Worm (Caenorhabditis elegans) whole organism, mixed stage, embryonic: Measurements from ENCODE around the gene C16B8.3.

ENCODE experiments used
- M03D4.4 ChIP-seq: sonication (generic microtip); optimal IDR thresholded peaks from 2 replicates; lab custom pipeline; 2017; ENCODE audit warnings: mild to moderate bottlenecking, missing genetic modification characterization, missing compliant biosample characterization
- bed-3 ChIP-seq: fragments of 200-800 bp; sonication (Bioruptor generic); optimal IDR thresholded peaks from 3 replicates; lab custom pipeline; 2018; ENCODE audit warnings: mild to moderate bottlenecking, missing genetic modification characterization, moderate library complexity, missing compliant biosample characterization
- blmp-1 ChIP-seq: fragments of 150-350 bp; optimal IDR thresholded peaks from 2 replicates; lab custom pipeline; 2014; ENCODE audit warnings: missing biosample characterization, missing genetic modification characterization
- ceh-39 ChIP-seq: fragments of 150-350 bp; optimal IDR thresholded peaks from 2 replicates; lab custom pipeline; 2014; ENCODE audit warnings: missing biosample characterization, missing genetic modification characterization
- ceh-43 ChIP-seq: fragments of 200-800 bp; sonication (Bioruptor generic); optimal IDR thresholded peaks from 2 replicates; lab custom pipeline; 2018; ENCODE audit warnings: mild to moderate bottlenecking, missing genetic modification characterization, moderate library complexity, missing compliant biosample characterization
- ceh-83 ChIP-seq: fragments of 200-800 bp; sonication (Bioruptor generic); optimal IDR thresholded peaks from 2 replicates; lab custom pipeline; 2018; ENCODE audit warnings: mild to moderate bottlenecking, missing genetic modification characterization, missing compliant biosample characterization
- ces-1 ChIP-seq: fragments of 150-350 bp; optimal IDR thresholded peaks from 2 replicates; lab custom pipeline; 2014; ENCODE audit warnings: missing biosample characterization, missing genetic modification reagents, missing genetic modification characterization
- cnd-1 ChIP-seq: fragments of 200-800 bp; sonication (Bioruptor generic); optimal IDR thresholded peaks from 2 replicates; lab custom pipeline; 2018; ENCODE audit warnings: mild to moderate bottlenecking, missing genetic modification characterization, missing compliant biosample characterization
- drap-1 ChIP-seq: fragments of 200-800 bp; sonication (Bioruptor generic); optimal IDR thresholded peaks from 3 replicates; lab custom pipeline; 2018; ENCODE audit warnings: mild to moderate bottlenecking, missing genetic modification characterization, missing compliant biosample characterization
- elt-1 ChIP-seq: sonication (generic microtip); optimal IDR thresholded peaks from 2 replicates; lab custom pipeline; 2017; ENCODE audit warnings: missing genetic modification characterization, mild to moderate bottlenecking, missing compliant biosample characterization, antibody characterized with exemption, moderate library complexity, borderline replicate concordance; ENCODE audit not compliant: insufficient read depth
- elt-3 ChIP-seq: fragments of 150-350 bp; optimal IDR thresholded peaks from 2 replicates; lab custom pipeline; 2014; ENCODE audit warnings: missing biosample characterization, missing genetic modification characterization
- flh-1 ChIP-seq: fragments of 200-800 bp; sonication (Bioruptor generic); optimal IDR thresholded peaks from 2 replicates; lab custom pipeline; 2018; ENCODE audit warnings: mild to moderate bottlenecking, missing genetic modification characterization, moderate library complexity, missing compliant biosample characterization
- ham-2 ChIP-seq: fragments of 200-800 bp; sonication (Bioruptor generic); optimal IDR thresholded peaks from 2 replicates; lab custom pipeline; 2018; ENCODE audit warnings: mild to moderate bottlenecking, missing genetic modification characterization, missing compliant biosample characterization
- hlh-1 ChIP-seq: fragments of 150-350 bp; optimal IDR thresholded peaks from 2 replicates; lab custom pipeline; 2014; ENCODE audit warnings: missing biosample characterization, missing genetic modification reagents, missing genetic modification characterization
- lin-13 ChIP-seq: fragments of 150-350 bp; optimal IDR thresholded peaks from 2 replicates; lab custom pipeline; 2014; ENCODE audit warnings: missing biosample characterization, missing genetic modification characterization
- lin-32 ChIP-seq: fragments of 200-800 bp; sonication (Bioruptor generic); optimal IDR thresholded peaks from 2 replicates; lab custom pipeline; 2018; ENCODE audit warnings: mild to moderate bottlenecking, missing genetic modification characterization, missing compliant biosample characterization
- lsy-2 ChIP-seq: fragments of 150-350 bp; optimal IDR thresholded peaks from 2 replicates; lab custom pipeline; 2014; ENCODE audit warnings: missing biosample characterization, missing genetic modification characterization
- mab-5 ChIP-seq: fragments of 150-350 bp; optimal IDR thresholded peaks from 2 replicates; lab custom pipeline; 2014; ENCODE audit warnings: missing biosample characterization, missing genetic modification characterization
- mep-1 ChIP-seq: fragments of 150-350 bp; optimal IDR thresholded peaks from 2 replicates; lab custom pipeline; 2017; ENCODE audit warnings: missing biosample characterization, missing genetic modification reagents, missing genetic modification characterization, inconsistent platforms
- mls-2 ChIP-seq: sonication (generic microtip); optimal IDR thresholded peaks from 2 replicates; lab custom pipeline; 2016; ENCODE audit warnings: mild to moderate bottlenecking, missing genetic modification characterization, moderate library complexity, missing compliant biosample characterization
- nhr-12 ChIP-seq: fragments of 150-350 bp; optimal IDR thresholded peaks from 2 replicates; lab custom pipeline; 2014; ENCODE audit warnings: missing biosample characterization, missing genetic modification characterization
- nhr-2 ChIP-seq: fragments of 150-350 bp; optimal IDR thresholded peaks from 2 replicates; lab custom pipeline; 2014; ENCODE audit warnings: missing biosample characterization, missing genetic modification characterization
- nhr-237 ChIP-seq: fragments of 150-350 bp; optimal IDR thresholded peaks from 2 replicates; lab custom pipeline; 2014; ENCODE audit warnings: missing biosample characterization, missing genetic modification characterization
- nhr-28 ChIP-seq: fragments of 150-350 bp; optimal IDR thresholded peaks from 2 replicates; lab custom pipeline; 2014; ENCODE audit warnings: missing biosample characterization, missing genetic modification characterization
- nhr-76 ChIP-seq: sonication (generic microtip); optimal IDR thresholded peaks from 2 replicates; lab custom pipeline; 2017; ENCODE audit warnings: missing biosample characterization, missing genetic modification characterization
- pha-4 ChIP-seq: fragments of 150-350 bp; optimal IDR thresholded peaks from 2 replicates; lab custom pipeline; 2018; ENCODE audit warnings: missing biosample characterization, missing genetic modification reagents, missing genetic modification characterization
- sem-2 ChIP-seq: fragments of 200-800 bp; sonication (Bioruptor generic); optimal IDR thresholded peaks from 2 replicates; lab custom pipeline; 2018; ENCODE audit warnings: mild to moderate bottlenecking, missing genetic modification characterization, missing compliant biosample characterization
- snpc-4 ChIP-seq: fragments of 150-350 bp; optimal IDR thresholded peaks from 2 replicates; lab custom pipeline; 2014; ENCODE audit warnings: missing biosample characterization, missing genetic modification characterization
- sptf-1 ChIP-seq: sonication (generic microtip); optimal IDR thresholded peaks from 2 replicates; lab custom pipeline; 2017; ENCODE audit warnings: mild to moderate bottlenecking, missing genetic modification characterization, moderate library complexity, missing compliant biosample characterization
- tbx-8 ChIP-seq: fragments of 200-800 bp; sonication (Bioruptor generic); optimal IDR thresholded peaks from 2 replicates; lab custom pipeline; 2018; ENCODE audit warnings: mild to moderate bottlenecking, missing genetic modification characterization, moderate library complexity, missing compliant biosample characterization
- unc-120 ChIP-seq: sonication (generic microtip); optimal IDR thresholded peaks from 2 replicates; lab custom pipeline; 2017; ENCODE audit warnings: missing genetic modification characterization, missing compliant biosample characterization; ENCODE audit not compliant: poor library complexity, severe bottlenecking
- unc-39 ChIP-seq: fragments of 150-350 bp; optimal IDR thresholded peaks from 2 replicates; lab custom pipeline; 2014; ENCODE audit warnings: missing biosample characterization, missing genetic modification characterization
- unc-62 ChIP-seq: fragments of 150-350 bp; optimal IDR thresholded peaks from 2 replicates; lab custom pipeline; 2014; ENCODE audit warnings: missing biosample characterization, missing genetic modification reagents, missing genetic modification characterization
- zip-8 ChIP-seq: fragments of 150-350 bp; optimal IDR thresholded peaks from 2 replicates; lab custom pipeline; 2014; ENCODE audit warnings: missing biosample characterization, missing genetic modification characterization
- ztf-11 ChIP-seq: fragments of 150-350 bp; optimal IDR thresholded peaks from 2 replicates; lab custom pipeline; 2014; ENCODE audit warnings: missing biosample characterization, missing genetic modification characterization

The C16B8.3 gene

DNA sequence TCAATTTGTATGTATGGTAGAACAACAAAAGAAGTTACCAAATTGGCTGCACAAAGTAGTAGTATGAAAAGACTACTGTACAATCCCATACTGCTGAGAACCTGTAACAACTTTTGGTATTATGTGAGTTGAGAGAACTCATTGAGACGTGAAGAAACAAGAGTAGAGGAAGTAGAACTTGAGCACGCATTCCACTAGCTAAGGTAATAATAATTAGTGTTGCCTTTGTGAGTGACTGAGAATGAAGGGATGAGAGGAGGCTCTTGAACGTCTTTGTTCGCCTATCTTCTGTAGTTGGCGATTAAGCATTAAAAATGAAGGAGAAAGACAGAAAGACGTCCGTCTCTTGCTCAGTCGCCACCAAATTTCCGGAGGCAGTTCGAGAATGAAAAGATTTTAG is 5.1 kb upstream of the C16B8.3 start, which contains the start of gene C16B8.4:
Gene C16B8.4, minus strand, starts transcription at position 101 of the 400 bp plus-strand sequence.
- TF ChIP-seq drap-1 (GFP tag; lab: Kevin White, UChicago): no peak
- no peak for TF ChIP-seq nhr-2 (tag; lab: Kevin White, UChicago)
- TF ChIP-seq lsy-2: no peak
- no peak for TF ChIP-seq ztf-11 (tag; lab: Kevin White, UChicago)
- TF ChIP-seq mls-2 (tag; lab: Kevin White, UChicago): no peak
- TF ChIP-seq snpc-4: no peak
- no peak for TF ChIP-seq ham-2 (GFP tag; lab: Kevin White, UChicago)
- TF ChIP-seq nhr-237 (tag; lab: Kevin White, UChicago): no peak
- TF ChIP-seq tbx-8 (GFP tag; lab: Kevin White, UChicago): no peak
- no peak for TF ChIP-seq hlh-1
- TF ChIP-seq ceh-43 (GFP tag; lab: Kevin White, UChicago): no peak
- no peak for TF ChIP-seq nhr-76
- no peak for TF ChIP-seq lin-32 (GFP tag; lab: Kevin White, UChicago)
- TF ChIP-seq ceh-39 (tag; lab: Kevin White, UChicago): no peak

DNA sequence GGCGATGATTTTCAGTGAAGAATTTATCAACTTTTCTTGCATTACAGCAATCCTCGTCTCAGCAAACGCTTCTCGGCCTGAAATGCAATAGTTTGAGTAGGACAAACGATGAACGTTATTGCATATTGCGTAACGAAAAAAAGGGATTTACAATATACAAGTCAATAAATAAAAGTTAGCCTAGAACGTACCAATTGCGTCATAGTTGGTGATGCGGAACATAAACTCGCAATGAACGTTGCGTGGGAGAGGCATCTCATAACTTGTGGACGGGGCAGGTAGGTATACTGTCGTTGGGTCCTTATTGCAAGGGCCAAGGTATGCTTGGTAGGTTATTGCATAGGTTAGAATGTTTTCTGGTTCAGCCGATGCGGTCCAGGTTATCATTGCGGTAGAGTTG is 2.4 kb upstream of the C16B8.3 start:
- TF ChIP-seq zip-8: peak; percentile 98
- TF ChIP-seq nhr-2 (tag; lab: Kevin White, UChicago): peak; percentile 83
- no peak for TF ChIP-seq lin-32 (GFP tag; lab: Kevin White, UChicago)
- TF ChIP-seq hlh-1: no peak

DNA sequence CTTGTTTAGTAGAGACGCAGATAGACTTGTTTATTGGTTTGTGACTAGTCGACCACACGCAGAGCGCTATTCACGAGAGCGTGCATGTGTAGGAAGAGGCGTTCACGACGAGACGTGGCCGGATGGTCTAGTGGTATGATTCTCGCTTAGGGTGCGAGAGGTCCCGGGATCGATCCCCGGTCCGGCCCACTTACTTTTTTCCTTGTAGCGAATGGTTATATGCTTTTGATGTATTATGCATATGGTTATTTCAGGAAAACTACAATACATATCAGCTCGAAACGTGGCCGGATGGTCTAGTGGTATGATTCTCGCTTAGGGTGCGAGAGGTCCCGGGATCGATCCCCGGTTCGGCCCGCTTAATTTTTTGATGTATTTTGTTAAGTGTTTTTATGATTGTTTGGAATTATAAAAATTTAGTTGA is 1.6 kb upstream of the C16B8.3 start:
- TF ChIP-seq zip-8: no peak
- peak; percentile 81 for TF ChIP-seq pha-4 (tag; lab: Kevin White, UChicago)
- no peak for TF ChIP-seq lsy-2
- TF ChIP-seq ceh-43 (GFP tag; lab: Kevin White, UChicago): peak; percentile 83
- peak; percentile 66 for TF ChIP-seq ztf-11 (tag; lab: Kevin White, UChicago)
- TF ChIP-seq lin-13 (tag; lab: Kevin White, UChicago): peak; percentile 82
- TF ChIP-seq nhr-76: no peak
- TF ChIP-seq tbx-8 (GFP tag; lab: Kevin White, UChicago): peak; percentile 86
- TF ChIP-seq elt-3: no peak
- TF ChIP-seq bed-3: peak; percentile 74
- TF ChIP-seq cnd-1 (tag; lab: Kevin White, UChicago): peak; percentile 94
- peak; percentile 50 for TF ChIP-seq flh-1 (GFP tag; lab: Kevin White, UChicago)
- TF ChIP-seq hlh-1: no peak
- TF ChIP-seq nhr-237 (tag; lab: Kevin White, UChicago): no peak
- TF ChIP-seq mep-1: peak; percentile 6
- TF ChIP-seq mab-5 (tag; lab: Kevin White, UChicago): no peak
- TF ChIP-seq unc-39: peak; percentile 53
- peak; percentile 46 for TF ChIP-seq ces-1 (GFP tag; lab: Kevin White, UChicago)
- TF ChIP-seq lin-32 (GFP tag; lab: Kevin White, UChicago): peak; percentile 81
- TF ChIP-seq mls-2 (tag; lab: Kevin White, UChicago): peak; percentile 94
- peak; percentile 92 for TF ChIP-seq drap-1 (GFP tag; lab: Kevin White, UChicago)
- TF ChIP-seq sem-2 (GFP tag; lab: Kevin White, UChicago): peak; percentile 86
- no peak for TF ChIP-seq nhr-2 (tag; lab: Kevin White, UChicago)
- TF ChIP-seq ceh-83 (GFP tag; lab: Kevin White, UChicago): peak; percentile 88
- peak; percentile 56 for TF ChIP-seq unc-62 (GFP tag; lab: Kevin White, UChicago)
- peak; percentile 93 for TF ChIP-seq unc-120 (tag; lab: Kevin White, UChicago)
- no peak for TF ChIP-seq elt-1 (tag; lab: Kevin White, UChicago)
- TF ChIP-seq M03D4.4 (tag; lab: Kevin White, UChicago): peak; percentile 91
- TF ChIP-seq blmp-1 (tag; lab: Kevin White, UChicago): no peak
- peak; percentile 9 for TF ChIP-seq nhr-28 (tag; lab: Kevin White, UChicago)
- TF ChIP-seq ceh-39 (tag; lab: Kevin White, UChicago): peak; percentile 7
- peak; percentile 83 for TF ChIP-seq ham-2 (GFP tag; lab: Kevin White, UChicago)
- no peak for TF ChIP-seq nhr-12
- no peak for TF ChIP-seq snpc-4
- TF ChIP-seq sptf-1 (tag; lab: Kevin White, UChicago): peak; percentile 94
